Worm (Caenorhabditis elegans) whole organism, early embryonic: ENCODE results near the gene pho-14.

ENCODE experiments used
- ama-1 ChIP-seq: fragments of 150-350 bp; optimal IDR thresholded peaks from 2 replicates; lab custom pipeline; 2014
- ceh-13 ChIP-seq: fragments of 200-800 bp; sonication (Bioruptor generic); optimal IDR thresholded peaks from 2 replicates; lab custom pipeline; 2018; ENCODE audit warnings: mild to moderate bottlenecking, missing genetic modification characterization, missing compliant biosample characterization
- flt-1 ChIP-seq: fragments of 200-800 bp; sonication (Bioruptor generic); IDR thresholded peaks from 2 replicates; pipeline ENCODE4 v1.3.6; 2022; ENCODE audit warnings: missing genetic modification characterization, missing compliant biosample characterization
- hnd-1 ChIP-seq: sonication (generic microtip); optimal IDR thresholded peaks from 2 replicates; lab custom pipeline; 2016; ENCODE audit warnings: missing genetic modification characterization, missing compliant biosample characterization
- pes-1 ChIP-seq: fragments of 200-800 bp; sonication (Bioruptor generic); IDR thresholded peaks from 2 replicates; pipeline ENCODE4 v1.3.6; 2022; ENCODE audit warnings: missing genetic modification reagents, missing genetic modification characterization, missing compliant biosample characterization
- scrt-1 ChIP-seq: fragments of 200-800 bp; sonication (Bioruptor generic); IDR thresholded peaks from 2 replicates; pipeline ENCODE4 v1.3.6; 2022; ENCODE audit warnings: missing genetic modification characterization, missing compliant biosample characterization
- sea-1 ChIP-seq: fragments of 200-800 bp; sonication (Bioruptor generic); conservative IDR thresholded peaks from 2 replicates; pipeline ENCODE4 v1.3.6; 2022; ENCODE audit warnings: missing genetic modification characterization, missing compliant biosample characterization
- tbx-11 ChIP-seq: fragments of 200-800 bp; sonication (Bioruptor generic); IDR thresholded peaks from 2 replicates; pipeline ENCODE4 v1.3.6; 2022; ENCODE audit warnings: missing genetic modification characterization, missing compliant biosample characterization
- tbx-37 ChIP-seq: fragments of 200-800 bp; sonication (Bioruptor generic); conservative IDR thresholded peaks from 2 replicates; pipeline ENCODE4 v1.3.6; 2022; ENCODE audit warnings: missing genetic modification reagents, missing genetic modification characterization, missing compliant biosample characterization

- no peak for TF ChIP-seq ama-1 (lab: Kevin White, UChicago)
- TF ChIP-seq hnd-1 (tag; lab: Kevin White, UChicago): no peak
- TF ChIP-seq tbx-37 (GFP tag; lab: Robert Waterston, UW): no peak
- TF ChIP-seq pes-1 (GFP tag; lab: Robert Waterston, UW): no peak
- TF ChIP-seq ceh-13 (GFP tag; lab: Kevin White, UChicago): no peak
- TF ChIP-seq tbx-11: no peak
- no peak for TF ChIP-seq sea-1 (GFP tag; lab: Robert Waterston, UW)
- no peak for TF ChIP-seq scrt-1 (GFP tag; lab: Robert Waterston, UW)
- TF ChIP-seq flt-1 (GFP tag; lab: Robert Waterston, UW): no peak
These were observed 31.2 kb upstream of the pho-14 start for ce11 chrII:1131821-1132220.
